Worm (Caenorhabditis elegans): Measurements from ENCODE around the gene srx-88.

- no peak for TF ChIP-seq ama-1 (optimal IDR thresholded peaks at IDR 0.05)
- no peak for TF ChIP-seq aha-1 (tag; optimal IDR thresholded peaks at IDR 0.05)
Measured at ce11 chrV:11610049-11610448, 26.7 kb downstream of the srx-88 start, which contains the start of gene piit-1.

All from whole organism, L1 larva.